Worm (Caenorhabditis elegans): ENCODE results near the gene nemt-1.

nemt-1 gene

DNA sequence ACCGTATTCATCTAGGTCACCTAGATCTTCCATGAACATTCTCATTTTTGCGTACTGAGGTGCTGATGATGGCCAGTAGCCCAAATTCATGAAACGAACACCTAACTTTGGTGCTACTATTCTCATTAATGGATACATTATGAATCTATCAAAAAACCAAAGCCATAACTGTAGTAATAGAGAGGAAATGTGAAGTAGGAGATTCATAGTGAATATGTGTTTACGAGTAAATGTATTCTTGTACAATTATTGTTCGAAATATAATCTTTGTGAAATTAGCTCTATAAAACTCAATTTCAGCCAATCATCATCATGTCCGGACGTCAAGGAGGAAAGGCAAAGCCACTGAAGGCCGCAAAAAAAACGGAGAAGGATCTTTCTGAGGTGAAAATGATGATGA is at the start of gene nemt-1, which contains the start of gene F49C12.11:
Gene nemt-1 (minus strand): TSS at position 360 of the 400 bp plus-strand sequence.
Gene F49C12.11 (plus strand): TSS at position 301 of the 400 bp plus-strand sequence.
- TF ChIP-seq unc-62 (GFP tag; optimal IDR thresholded peaks at IDR 0.05) = no peak

DNA sequence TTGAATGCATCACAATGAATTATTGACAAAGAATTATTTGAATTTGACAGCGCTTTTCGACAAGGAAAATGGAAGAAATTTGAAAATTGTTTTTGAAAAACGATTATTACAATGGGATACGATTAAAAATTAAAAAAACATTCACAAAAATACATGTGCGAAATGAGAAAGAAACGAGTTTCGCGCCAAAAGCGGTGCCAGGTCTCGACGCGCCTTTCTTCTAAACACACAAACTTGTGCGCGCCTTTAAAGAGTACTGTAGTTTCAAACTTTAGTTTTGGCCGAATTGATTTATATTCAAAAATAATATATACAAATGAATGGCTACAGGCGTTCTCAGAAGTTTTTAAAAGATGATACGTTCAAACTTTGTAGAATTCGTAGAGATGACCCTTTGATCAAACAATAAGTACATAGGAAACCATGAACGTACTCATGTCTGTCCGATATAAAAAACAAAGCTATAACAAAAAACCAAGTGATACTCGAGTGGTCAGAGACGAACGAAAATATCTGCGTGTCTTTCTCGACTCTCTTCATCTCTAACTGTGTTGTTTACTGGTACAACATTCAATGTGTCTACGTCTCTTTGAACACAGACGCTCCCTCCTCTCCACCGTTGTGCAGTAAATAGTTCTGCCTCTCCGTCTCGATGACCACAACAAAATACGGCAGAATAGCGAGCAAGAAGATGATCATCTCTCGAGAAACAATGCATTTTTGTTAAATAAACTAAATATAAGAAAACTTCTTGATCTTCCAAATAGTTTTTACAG is 48.8 kb upstream of the nemt-1 start:
- TF ChIP-seq unc-62 (GFP tag; optimal IDR thresholded peaks at IDR 0.05) = no peak

DNA sequence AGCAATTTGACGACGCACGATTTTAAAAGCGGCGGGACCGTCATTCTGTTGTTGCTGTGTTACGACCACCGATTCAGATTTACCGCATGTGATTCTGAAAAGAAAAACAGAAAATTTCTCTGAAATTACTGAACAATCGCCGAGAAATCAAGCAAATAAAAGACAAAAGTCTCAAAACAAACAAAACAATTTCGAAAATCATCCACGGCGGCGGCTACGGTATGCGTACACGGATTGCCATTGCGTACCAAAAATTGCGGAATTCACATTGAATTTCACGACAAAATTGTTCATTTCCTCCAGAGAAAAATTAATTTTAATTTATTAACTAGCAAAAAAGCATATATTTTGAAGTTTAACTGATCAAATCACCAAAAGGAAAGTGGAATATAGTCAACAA is 47.2 kb upstream of the nemt-1 start, which contains the start of gene pezo-1:
Gene pezo-1 (minus strand): TSS at position 101 of the 400 bp plus-strand sequence.
- no peak for TF ChIP-seq unc-62 (GFP tag; optimal IDR thresholded peaks at IDR 0.05)

DNA sequence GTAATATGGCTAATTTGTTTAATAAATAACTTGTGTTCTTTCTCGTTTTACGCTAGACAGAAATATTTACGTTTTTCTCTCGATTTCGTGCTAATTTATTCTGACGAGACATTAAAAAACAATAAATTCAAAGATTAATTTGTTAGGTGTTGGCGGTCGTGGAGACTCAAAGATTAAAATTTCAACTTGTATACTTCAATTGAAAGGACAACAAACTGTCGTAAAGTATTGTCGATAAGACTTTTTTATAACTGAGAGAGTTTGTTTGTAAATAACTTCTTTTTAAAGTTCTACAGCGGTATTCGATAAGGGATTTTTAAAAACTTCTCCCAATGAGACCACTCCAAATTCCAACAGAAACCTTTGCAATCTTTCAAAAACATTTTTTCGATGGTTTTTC is 34.5 kb upstream of the nemt-1 start:
- TF ChIP-seq unc-62 (GFP tag; optimal IDR thresholded peaks at IDR 0.05) = no peak

DNA sequence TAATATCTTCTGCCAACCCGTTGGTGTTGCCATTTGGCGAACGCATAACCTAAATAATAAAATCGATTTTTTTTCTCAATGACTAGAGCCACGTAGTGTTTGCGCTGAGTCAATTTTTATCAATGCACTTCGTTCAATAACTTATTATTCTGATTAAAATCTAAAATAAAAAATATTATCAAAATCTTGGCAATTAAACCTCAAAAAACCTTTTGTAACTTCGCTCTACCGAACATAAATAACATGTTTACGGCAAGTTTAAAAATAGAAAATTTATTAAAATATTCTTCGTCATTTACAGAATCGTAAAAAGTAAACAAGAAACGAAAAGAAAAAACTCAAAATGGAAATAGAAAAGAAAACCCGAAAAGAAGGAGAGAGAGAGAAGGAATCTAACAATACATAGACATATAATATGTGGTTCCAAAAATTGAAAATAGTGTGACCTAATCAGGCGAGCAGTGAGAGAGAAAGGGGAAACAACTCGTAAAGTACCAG is 23.9 kb upstream of the nemt-1 start, which contains the start of gene pigc-1:
Gene pigc-1 (minus strand): TSS at position 51 of the 498 bp plus-strand sequence.
- TF ChIP-seq unc-62 (GFP tag; optimal IDR thresholded peaks at IDR 0.05) = no peak

DNA sequence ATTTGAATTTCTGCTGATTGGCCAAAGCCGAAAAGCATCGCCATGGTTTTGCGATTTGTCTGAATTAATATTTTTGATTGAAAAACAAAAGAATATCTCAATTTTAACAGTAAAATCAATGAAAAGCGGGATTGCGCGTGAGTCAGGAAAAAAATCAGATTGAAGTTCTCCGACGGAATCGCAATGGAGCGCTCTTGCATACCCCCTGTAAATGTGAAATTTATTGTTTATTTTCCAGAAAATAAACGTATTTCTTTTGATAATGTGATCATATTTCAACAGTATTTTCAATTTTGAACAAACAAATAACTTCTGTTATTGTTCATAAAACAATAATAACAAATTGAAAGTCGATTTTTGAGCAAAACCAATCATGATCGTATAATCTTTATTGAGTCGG is 22.4 kb upstream of the nemt-1 start, which contains the start of gene vps-26:
Gene vps-26 (minus strand): TSS at position 200 of the 400 bp plus-strand sequence.
- TF ChIP-seq unc-62 (GFP tag; optimal IDR thresholded peaks at IDR 0.05) = no peak

DNA sequence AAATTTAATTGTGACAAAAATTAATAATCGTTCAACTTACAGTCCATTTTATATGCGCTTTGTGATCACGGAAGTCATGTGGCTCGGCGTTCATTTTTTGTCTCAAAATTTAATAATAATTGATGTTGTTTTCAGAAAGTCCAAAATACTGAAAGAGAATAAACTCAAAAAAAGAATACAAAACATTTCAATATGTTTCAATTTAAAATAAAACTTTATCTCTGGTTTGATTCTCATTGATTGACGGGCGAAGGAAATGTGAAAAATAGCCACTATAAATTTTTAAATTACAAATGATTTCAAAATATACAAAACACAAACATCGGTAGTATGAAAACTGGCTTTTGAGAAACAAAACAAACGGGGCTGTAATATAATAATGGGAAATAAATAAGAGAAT is 20.0 kb upstream of the nemt-1 start, which contains the start of gene T20D3.6:
Gene T20D3.6 (minus strand): TSS at position 101 of the 400 bp plus-strand sequence.
- TF ChIP-seq unc-62 (GFP tag; optimal IDR thresholded peaks at IDR 0.05) = no peak

DNA sequence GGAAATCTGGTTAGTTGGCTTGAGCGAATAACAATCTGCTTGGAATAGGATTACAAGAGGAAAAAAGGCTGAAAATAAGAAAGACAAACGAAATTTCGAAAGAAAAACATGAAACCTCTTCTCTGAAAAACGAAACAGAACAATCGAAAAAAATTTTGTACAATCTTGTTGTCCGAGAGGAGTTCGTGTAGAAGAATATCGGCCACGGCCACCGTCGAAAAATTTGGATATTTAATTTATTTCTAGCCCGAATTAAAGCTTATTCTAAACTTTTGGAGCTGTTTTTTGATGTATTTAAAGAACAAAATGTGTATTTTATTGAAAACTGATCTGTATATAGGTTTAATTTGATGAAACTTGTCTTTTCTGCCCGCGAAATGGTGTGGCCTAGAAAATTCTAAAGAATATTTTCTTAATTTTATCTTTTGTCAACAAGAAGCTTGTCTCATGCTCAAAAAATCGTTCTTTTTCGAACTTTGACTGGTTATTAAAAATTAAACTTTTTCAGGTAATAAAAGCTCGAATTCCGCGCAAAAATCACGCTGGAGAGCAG is 17.4 kb upstream of the nemt-1 start, which contains the start of gene T20D3.5:
Gene T20D3.5 (plus strand): TSS at position 503 of the 553 bp plus-strand sequence.
- no peak for TF ChIP-seq unc-62 (GFP tag; optimal IDR thresholded peaks at IDR 0.05)

DNA sequence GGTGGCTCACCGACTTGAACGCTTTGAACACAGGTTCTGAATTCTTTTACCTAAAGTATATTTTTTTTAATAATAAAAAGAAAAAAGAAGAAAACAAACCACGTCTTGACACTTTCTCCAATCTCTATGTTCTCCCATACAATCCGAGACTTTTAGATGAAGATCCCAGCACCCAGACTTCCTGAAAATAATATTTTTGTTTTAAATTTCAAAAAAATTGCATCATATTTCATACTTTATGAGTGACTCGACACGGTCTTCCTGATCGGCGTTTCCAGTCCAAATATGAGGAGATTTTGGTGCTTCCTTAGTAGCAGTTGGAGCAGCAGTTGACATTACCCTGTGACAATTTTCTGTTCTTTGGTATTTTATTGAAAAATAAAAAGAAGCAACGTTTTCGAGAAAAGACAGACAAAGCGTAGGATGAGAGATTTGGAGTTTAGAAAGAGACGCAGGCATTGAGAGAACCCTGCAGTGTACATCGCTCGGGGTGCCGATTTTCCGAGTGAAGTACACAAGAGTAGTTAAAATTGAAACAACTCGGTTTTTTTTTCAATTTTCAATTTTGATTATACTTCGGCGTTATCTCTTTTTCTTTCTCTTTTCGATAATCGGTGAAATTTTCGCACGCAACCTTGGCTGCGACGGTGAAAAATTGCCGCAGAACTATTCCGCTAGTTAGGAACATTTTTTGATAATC is 16.5 kb upstream of the nemt-1 start, which contains the start of the genes coa-4 and T20D3.14:
Gene coa-4 (minus strand): TSS at position 51 of the 700 bp plus-strand sequence.
Gene T20D3.14 (minus strand): TSS at position 358 of the 700 bp plus-strand sequence.
- no peak for TF ChIP-seq unc-62 (GFP tag; optimal IDR thresholded peaks at IDR 0.05)

DNA sequence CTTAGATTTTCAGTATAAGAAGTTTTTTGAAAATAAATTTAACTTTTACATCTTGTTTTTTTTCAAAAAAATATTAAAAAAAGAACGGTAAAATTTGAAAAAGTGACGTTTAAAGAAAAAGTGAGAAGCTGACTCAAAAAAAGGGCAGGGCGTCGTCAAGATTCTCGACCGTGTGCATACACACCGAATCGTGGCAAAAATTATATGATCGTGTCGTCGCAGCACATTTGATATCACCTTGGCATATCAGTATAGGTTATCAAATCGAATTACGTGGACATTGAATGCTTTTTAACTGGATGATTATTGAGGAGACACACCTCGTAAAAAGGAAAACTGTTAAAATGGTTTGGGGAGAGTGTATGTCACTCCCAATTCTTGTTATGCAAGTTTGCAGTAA is 13.8 kb upstream of the nemt-1 start:
- TF ChIP-seq unc-62 (GFP tag; optimal IDR thresholded peaks at IDR 0.05) = no peak

DNA sequence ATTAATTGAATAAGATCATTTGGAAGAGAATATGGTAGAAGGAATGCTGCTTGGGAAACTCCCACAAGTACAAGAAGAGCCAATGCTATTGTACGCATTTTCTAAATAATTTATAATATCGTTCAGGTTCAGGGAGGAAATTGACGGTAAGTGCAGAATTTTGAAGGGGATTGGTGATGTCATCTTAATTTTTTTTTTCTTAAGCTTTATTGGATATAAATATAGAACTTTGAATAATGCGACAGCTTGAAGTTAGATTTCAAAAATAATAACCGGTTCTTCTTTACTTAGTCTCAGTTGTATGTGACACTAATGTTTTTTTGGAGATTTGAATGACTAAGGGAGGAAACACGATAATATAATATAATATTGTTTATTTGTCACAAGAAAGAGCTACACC is 11.5 kb upstream of the nemt-1 start, which contains the start of gene nspg-7.1:
Gene nspg-7.1 (minus strand): TSS at position 101 of the 400 bp plus-strand sequence.
- TF ChIP-seq unc-62 (GFP tag; optimal IDR thresholded peaks at IDR 0.05) = no peak

DNA sequence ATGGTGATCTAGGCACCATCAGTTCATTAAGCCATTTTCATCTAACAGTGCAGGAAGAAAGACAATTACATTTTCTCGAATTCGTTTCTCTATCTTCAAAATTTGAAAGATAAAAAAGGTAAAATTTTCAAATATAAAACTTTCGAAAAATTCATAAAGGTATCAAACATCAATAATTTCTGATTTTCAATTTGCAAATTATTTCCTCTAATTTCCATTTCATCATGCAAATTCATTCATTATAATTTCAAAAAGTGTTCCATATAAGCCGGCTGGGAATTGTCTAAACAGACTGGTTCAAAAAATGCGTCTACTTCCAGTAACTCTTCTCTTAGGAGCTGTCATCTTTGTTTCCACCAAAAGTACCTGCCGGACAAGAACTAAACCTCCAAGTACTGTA is 8.5 kb upstream of the nemt-1 start, which contains the start of gene clec-183:
Gene clec-183 (plus strand): TSS at position 301 of the 400 bp plus-strand sequence.
- TF ChIP-seq unc-62 (GFP tag; optimal IDR thresholded peaks at IDR 0.05) = no peak

DNA sequence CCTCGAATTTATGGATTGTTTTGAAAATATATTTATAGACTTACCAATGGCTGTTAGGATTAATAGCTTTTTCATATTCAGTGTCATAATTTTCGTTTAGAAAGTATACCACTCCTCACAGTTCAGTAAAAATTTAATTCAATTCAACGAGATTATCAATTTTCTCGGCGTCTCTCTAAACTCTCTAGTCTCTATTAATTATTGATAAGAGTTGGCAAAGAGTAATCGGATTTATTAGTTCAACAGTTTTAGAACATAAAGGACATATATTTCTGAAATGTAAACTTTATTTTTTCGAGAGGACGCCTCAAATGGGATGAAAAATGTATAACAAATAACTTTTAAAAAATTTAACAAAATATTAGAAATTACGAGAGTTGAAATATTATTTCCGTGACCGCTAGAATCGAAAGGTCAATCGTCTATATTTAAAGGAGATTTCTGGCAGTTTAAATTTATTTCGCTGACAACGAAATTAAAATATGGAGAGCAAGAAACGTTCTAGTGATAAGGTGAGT is 4.8 kb upstream of the nemt-1 start, which contains the start of the genes nspg-11 and F49C12.15:
Gene nspg-11 (minus strand): TSS at position 101 of the 518 bp plus-strand sequence.
Gene F49C12.15 (plus strand): TSS at position 468 of the 518 bp plus-strand sequence.
- TF ChIP-seq unc-62 (GFP tag; optimal IDR thresholded peaks at IDR 0.05) = no peak

DNA sequence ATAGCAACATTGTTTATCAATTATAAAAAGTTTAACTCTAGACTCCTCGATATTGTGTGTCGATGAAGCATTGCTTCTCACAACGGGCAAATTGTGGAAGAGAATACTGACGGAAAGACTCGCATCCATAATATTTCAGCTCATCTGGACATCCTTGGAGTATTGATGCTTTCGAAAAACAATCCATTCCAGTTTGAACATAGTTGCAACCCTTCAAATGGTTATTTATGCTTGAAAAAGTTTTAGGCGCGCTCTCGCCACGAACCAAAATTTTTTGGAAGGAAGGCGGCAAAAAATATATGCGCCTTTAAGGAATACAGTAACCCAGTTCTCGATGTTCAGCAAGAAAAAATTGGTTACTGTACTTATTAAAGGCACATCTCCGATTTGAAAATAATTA is 3.2 kb upstream of the nemt-1 start:
- no peak for TF ChIP-seq unc-62 (GFP tag; optimal IDR thresholded peaks at IDR 0.05)

Measured in whole organism, dauer.